ENCODE assay signal across 5 worm cellular contexts in the genomic region with DNA sequence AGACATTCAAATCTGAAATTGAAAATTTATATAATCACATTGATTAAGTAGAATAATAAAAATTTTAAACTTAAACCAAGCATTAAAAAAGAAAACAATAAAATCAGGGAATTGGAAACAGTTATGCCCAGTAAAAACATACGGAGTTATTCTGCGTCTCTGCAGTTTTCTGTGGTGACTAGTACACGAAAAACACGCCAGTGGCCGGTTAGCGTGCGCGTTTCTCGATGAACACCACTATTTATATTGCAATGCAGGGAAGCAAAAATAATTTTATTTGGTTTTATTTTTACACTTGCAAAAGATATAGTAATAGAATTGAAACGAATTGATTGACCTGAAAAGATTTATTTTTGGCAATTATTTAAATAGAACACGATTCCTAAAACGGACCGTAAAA.
TF ChIP-seq lines count a peak whose summit lies in the region.

Gene sec-3 (minus strand): TSS at position 21 of the 400 bp plus-strand sequence.

TF ChIP-seq in whole organism, L1 larva, 84 proteins besides CTCF, POLR2A, EP300 and RAD21 (continues in another document):
- no peak for TF ChIP-seq ceh-63 (GFP tag; optimal IDR thresholded peaks at IDR 0.05; lab: Kevin White, UChicago)
- TF ChIP-seq irx-1 (tag; optimal IDR thresholded peaks at IDR 0.05; lab: Kevin White, UChicago): peak; percentile 83
- no peak for TF ChIP-seq nhr-12 (tag; optimal IDR thresholded peaks at IDR 0.05; lab: Kevin White, UChicago)
- TF ChIP-seq ceh-90 (tag; optimal IDR thresholded peaks at IDR 0.05; lab: Kevin White, UChicago): no peak
- TF ChIP-seq ceh-88 (GFP tag; IDR thresholded peaks at IDR 0.05; lab: Robert Waterston, UW): peak; percentile 48; the same call in 1 of the 2 replicates
- peak; percentile 37 for TF ChIP-seq fkh-4 (tag; optimal IDR thresholded peaks at IDR 0.05; lab: Kevin White, UChicago; ENCODE audit: borderline replicate concordance)
- peak; percentile 81 for TF ChIP-seq nhr-77 (tag; optimal IDR thresholded peaks at IDR 0.05; lab: Kevin White, UChicago)
- TF ChIP-seq swsn-7 (tag; optimal IDR thresholded peaks at IDR 0.05; lab: Kevin White, UChicago): peak; percentile 92
- peak; percentile 86 for TF ChIP-seq unc-130 (tag; optimal IDR thresholded peaks at IDR 0.05; lab: Kevin White, UChicago)
- TF ChIP-seq C34B4.2 (tag; optimal IDR thresholded peaks at IDR 0.05; lab: Kevin White, UChicago): no peak
- TF ChIP-seq alr-1 (tag; optimal IDR thresholded peaks at IDR 0.05; lab: Kevin White, UChicago; ENCODE audit: borderline replicate concordance): no peak
- TF ChIP-seq grh-1 (GFP tag; IDR thresholded peaks at IDR 0.05; lab: Robert Waterston, UW): peak; percentile 70
- no peak for TF ChIP-seq Y116A8C.19 (tag; optimal IDR thresholded peaks at IDR 0.05; lab: Kevin White, UChicago; ENCODE audit: borderline replicate concordance)
- TF ChIP-seq hlh-4 (tag; optimal IDR thresholded peaks at IDR 0.05; lab: Kevin White, UChicago): no peak
- peak; percentile 48 for TF ChIP-seq hpl-2 (GFP tag; optimal IDR thresholded peaks at IDR 0.05; lab: Kevin White, UChicago)
- TF ChIP-seq lin-39 (tag; optimal IDR thresholded peaks at IDR 0.05; lab: Kevin White, UChicago): peak; percentile 90

TF ChIP-seq in whole organism, L3 larva, 47 proteins besides CTCF, POLR2A, EP300 and RAD21 (continues in another document):
- TF ChIP-seq fos-1 (tag; optimal IDR thresholded peaks at IDR 0.05; lab: Kevin White, UChicago) (peak; percentile 55), mdl-1 (tag; optimal IDR thresholded peaks at IDR 0.05; lab: Kevin White, UChicago) (no peak), elt-2 (tag; optimal IDR thresholded peaks at IDR 0.05; lab: Kevin White, UChicago) (peak; percentile 81), nhr-25 (tag; optimal IDR thresholded peaks at IDR 0.05; lab: Kevin White, UChicago) (peak; percentile 82), ztf-4 (tag; optimal IDR thresholded peaks at IDR 0.05; lab: Kevin White, UChicago) (peak; percentile 70), snpc-4 (tag; optimal IDR thresholded peaks at IDR 0.05; lab: Kevin White, UChicago) (peak; percentile 88), egl-27 (tag; optimal IDR thresholded peaks at IDR 0.05; lab: Kevin White, UChicago) (no peak), nhr-237 (tag; optimal IDR thresholded peaks at IDR 0.05; lab: Kevin White, UChicago) (no peak), daf-12 (tag; optimal IDR thresholded peaks at IDR 0.05; lab: Kevin White, UChicago) (no peak), nhr-76 (tag; optimal IDR thresholded peaks at IDR 0.05; lab: Kevin White, UChicago) (no peak), unc-39 (tag; optimal IDR thresholded peaks at IDR 0.05; lab: Kevin White, UChicago) (no peak), lin-39 (tag; optimal IDR thresholded peaks at IDR 0.05; lab: Kevin White, UChicago) (peak; percentile 83), pqm-1 (tag; optimal IDR thresholded peaks at IDR 0.05; lab: Kevin White, UChicago) (peak; percentile 35), ceh-28 (tag; optimal IDR thresholded peaks at IDR 0.05; lab: Kevin White, UChicago) (peak; percentile 66), egl-5 (tag; optimal IDR thresholded peaks at IDR 0.05; lab: Kevin White, UChicago) (peak; percentile 84), nhr-12 (tag; optimal IDR thresholded peaks at IDR 0.05; lab: Kevin White, UChicago) (no peak), ceh-82 (tag; optimal IDR thresholded peaks at IDR 0.05; lab: Kevin White, UChicago) (peak; percentile 39), ceh-16 (tag; optimal IDR thresholded peaks at IDR 0.05; lab: Kevin White, UChicago) (no peak), nhr-28 (tag; optimal IDR thresholded peaks at IDR 0.05; lab: Kevin White, UChicago) (no peak)

TF ChIP-seq in whole organism, early embryonic, 17 proteins besides CTCF, POLR2A, EP300 and RAD21:
- TF ChIP-seq ets-7 (tag; optimal IDR thresholded peaks at IDR 0.05; lab: Kevin White, UChicago) (no peak), tbx-11 (GFP tag; IDR thresholded peaks at IDR 0.05; lab: Robert Waterston, UW) (0 out of 2 replicates have a peak, but pooled peaks have one; percentile 28), ceh-36 (tag; optimal IDR thresholded peaks at IDR 0.05; lab: Kevin White, UChicago) (peak; percentile 38), tra-4 (tag; optimal IDR thresholded peaks at IDR 0.05; lab: Kevin White, UChicago) (peak; percentile 13), ama-1 (optimal IDR thresholded peaks at IDR 0.05; lab: Kevin White, UChicago) (no peak), ceh-13 (GFP tag; optimal IDR thresholded peaks at IDR 0.05; lab: Kevin White, UChicago) (no peak), scrt-1 (GFP tag; IDR thresholded peaks at IDR 0.05; lab: Robert Waterston, UW) (peak; percentile 58; the same call in 1 of the 2 replicates), B0310.2 (tag; optimal IDR thresholded peaks at IDR 0.05; lab: Kevin White, UChicago) (no peak), flt-1 (GFP tag; IDR thresholded peaks at IDR 0.05; lab: Robert Waterston, UW) (peak; percentile 45; the same call in 1 of the 2 replicates), F13C5.2 (tag; optimal IDR thresholded peaks at IDR 0.05; lab: Kevin White, UChicago) (peak; percentile 88), aly-1 (tag; optimal IDR thresholded peaks at IDR 0.05; lab: Kevin White, UChicago) (no peak), pes-1 (GFP tag; IDR thresholded peaks at IDR 0.05; lab: Robert Waterston, UW) (peak; percentile 75), hmbx-1 (tag; optimal IDR thresholded peaks at IDR 0.05; lab: Kevin White, UChicago) (peak; percentile 19), sea-1 (GFP tag; conservative IDR thresholded peaks at IDR 0.05; lab: Robert Waterston, UW) (peak; percentile 65; the same call in 1 of the 2 replicates), hnd-1 (tag; optimal IDR thresholded peaks at IDR 0.05; lab: Kevin White, UChicago) (peak; percentile 13), hmg-4 (GFP tag; optimal IDR thresholded peaks at IDR 0.05; lab: Kevin White, UChicago) (peak; percentile 55), tbx-37 (GFP tag; conservative IDR thresholded peaks at IDR 0.05; lab: Robert Waterston, UW) (peak; percentile 29; the same call in 1 of the 2 replicates)

TF ChIP-seq in whole organism, midembryonic, 9 proteins besides CTCF, POLR2A, EP300 and RAD21:
- TF ChIP-seq ztf-29 (GFP tag; IDR thresholded peaks at IDR 0.05; lab: Robert Waterston, UW) (peak; percentile 58; the same call in 1 of the 2 replicates), cog-1 (tag; optimal IDR thresholded peaks at IDR 0.05; lab: Kevin White, UChicago) (peak; percentile 88), ref-1 (GFP tag; conservative IDR thresholded peaks at IDR 0.05; lab: Robert Waterston, UW) (no peak), klf-2 (GFP tag; conservative IDR thresholded peaks at IDR 0.05; lab: Robert Waterston, UW) (peak; percentile 62; the same call in 1 of the 2 replicates), T22C8.4 (GFP tag; IDR thresholded peaks at IDR 0.05; lab: Robert Waterston, UW) (no peak), ztf-23 (GFP tag; IDR thresholded peaks at IDR 0.05; lab: Robert Waterston, UW) (peak; percentile 78; the same call in 1 of the 2 replicates), med-1 (GFP tag; optimal IDR thresholded peaks at IDR 0.05; lab: Kevin White, UChicago; ENCODE audit: insufficient read depth) (peak; percentile 61), flt-1 (GFP tag; IDR thresholded peaks at IDR 0.05; lab: Robert Waterston, UW) (peak; percentile 85), tab-1 (GFP tag; IDR thresholded peaks at IDR 0.05; lab: Robert Waterston, UW) (peak; percentile 65; the same call in 1 of the 2 replicates)

TF ChIP-seq in whole organism, young adult, 124 proteins besides CTCF, POLR2A, EP300 and RAD21 (continues in another document):
- TF ChIP-seq hmg-1.2 (GFP tag; IDR thresholded peaks at IDR 0.05; lab: Robert Waterston, UW) (peak; percentile 90), K11D2.4 (GFP tag; IDR thresholded peaks at IDR 0.05; lab: Robert Waterston, UW) (peak; percentile 77; the same call in 1 of the 2 replicates), nfyb-1 (GFP tag; IDR thresholded peaks at IDR 0.05; lab: Robert Waterston, UW) (peak; percentile 59; the same call in 1 of the 2 replicates), ceh-100 (GFP tag; IDR thresholded peaks at IDR 0.05; lab: Robert Waterston, UW) (peak; percentile 68), ceh-91 (GFP tag; IDR thresholded peaks at IDR 0.05; lab: Robert Waterston, UW) (no peak), F22D6.2 (tag; optimal IDR thresholded peaks at IDR 0.05; lab: Kevin White, UChicago) (peak; percentile 42), lin-40 (tag; optimal IDR thresholded peaks at IDR 0.05; lab: Kevin White, UChicago) (peak; percentile 88), ztf-18 (tag; optimal IDR thresholded peaks at IDR 0.05; lab: Kevin White, UChicago) (peak; percentile 98), lin-26 (GFP tag; IDR thresholded peaks at IDR 0.05; lab: Robert Waterston, UW) (peak; percentile 23; the same call in 1 of the 2 replicates), zfh-2 (GFP tag; conservative IDR thresholded peaks at IDR 0.05; lab: Robert Waterston, UW) (0 out of 2 replicates have a peak, but pooled peaks have one; percentile 34), snpc-4 (GFP tag; optimal IDR thresholded peaks at IDR 0.05; lab: Kevin White, UChicago) (no peak), snpc-4 (tag; optimal IDR thresholded peaks at IDR 0.05; lab: Kevin White, UChicago) (peak in 3 of 4 experiments; percentile 47 to 72 (median 65)), aptf-2 (GFP tag; conservative IDR thresholded peaks at IDR 0.05; lab: Robert Waterston, UW) (no peak), chd-7 (tag; optimal IDR thresholded peaks at IDR 0.05; lab: Kevin White, UChicago) (peak; percentile 63), aptf-3 (GFP tag; IDR thresholded peaks at IDR 0.05; lab: Robert Waterston, UW) (no peak), mcd-1 (GFP tag; IDR thresholded peaks at IDR 0.05; lab: Robert Waterston, UW) (peak; percentile 82), gei-17 (GFP tag; optimal IDR thresholded peaks at IDR 0.05; lab: Kevin White, UChicago) (peak; percentile 51), lag-1 (GFP tag; IDR thresholded peaks at IDR 0.05; lab: Robert Waterston, UW) (no peak), tbp1 (GFP tag; optimal IDR thresholded peaks at IDR 0.05; lab: Kevin White, UChicago) (peak; percentile 52), him-1 (tag; optimal IDR thresholded peaks at IDR 0.05; lab: Kevin White, UChicago) (no peak), dox-1 (GFP tag; IDR thresholded peaks at IDR 0.05; lab: Robert Waterston, UW) (peak; percentile 86), nhr-90 (tag; optimal IDR thresholded peaks at IDR 0.05; lab: Kevin White, UChicago) (peak; percentile 31), B0336.3 (GFP tag; IDR thresholded peaks at IDR 0.05; lab: Robert Waterston, UW) (peak; percentile 58), hmg-20 (GFP tag; IDR thresholded peaks at IDR 0.05; lab: Robert Waterston, UW) (peak; percentile 55; the same call in 1 of the 2 replicates), repo-1 (tag; optimal IDR thresholded peaks at IDR 0.05; lab: Kevin White, UChicago) (peak; percentile 85), let-526 (GFP tag; IDR thresholded peaks at IDR 0.05; lab: Robert Waterston, UW) (0 out of 2 replicates have a peak, but pooled peaks have one; percentile 12), ZK185.1 (tag; optimal IDR thresholded peaks at IDR 0.05; lab: Kevin White, UChicago; ENCODE audit: poor library complexity, severe bottlenecking) (peak; percentile 74), somi-1 (GFP tag; optimal IDR thresholded peaks at IDR 0.05; lab: Kevin White, UChicago) (peak; percentile 35), F55B11.4 (tag; optimal IDR thresholded peaks at IDR 0.05; lab: Kevin White, UChicago; ENCODE audit: borderline replicate concordance, insufficient read depth) (no peak)

Comparison
In these comparisons a context has a peak if more than half of its experiments do, and no peak if none do; other contexts are left out.
1. Of the 8 proteins assayed by ChIP-seq in both whole organism, young adult and whole organism, L1 larva: peak only in whole organism, young adult: none; only in whole organism, L1 larva: ama-1, efl-1 and unc-130; in both: dpl-1, nhr-90 and snpc-4; in neither: 1; mixed calls (peak in some experiments, not most) for 1.